Fruit fly (Drosophila melanogaster) whole organism, embryonic: ENCODE measurements around the gene fend.

Experiments
- CG1024 ChIP-seq: fragments of 200-800 bp; sonication (Bioruptor generic); IDR thresholded peaks from 2 replicates; pipeline ENCODE4 v1.3.6; 2022; ENCODE audit warnings: missing biosample characterization, missing genetic modification characterization
- CG1602 ChIP-seq: fragments of 200-800 bp; sonication (Bioruptor generic); optimal IDR thresholded peaks from 3 replicates; lab custom pipeline; 2016; ENCODE audit warnings: missing biosample characterization, missing genetic modification characterization
- CG16813 ChIP-seq: fragments of 200-800 bp; sonication (Bioruptor generic); IDR thresholded peaks from 3 replicates; pipeline ENCODE4 v1.3.6; 2022; ENCODE audit warnings: missing biosample characterization, missing genetic modification characterization; ENCODE audit not compliant: partially characterized antibody
- CG1792 ChIP-seq: fragments of 200-800 bp; sonication (Bioruptor generic); optimal IDR thresholded peaks from 2 replicates; lab custom pipeline; 2016; ENCODE audit warnings: missing biosample characterization, missing genetic modification characterization
- CG42726 ChIP-seq: fragments of 200-800 bp; sonication (Bioruptor generic); IDR thresholded peaks from 2 replicates; pipeline ENCODE4 v1.3.6; 2022; ENCODE audit warnings: missing biosample characterization, missing genetic modification characterization; ENCODE audit not compliant: partially characterized antibody
- CG4404 ChIP-seq: fragments of 200-800 bp; sonication (Bioruptor generic); IDR thresholded peaks from 2 replicates; pipeline ENCODE4 v1.3.6; 2022; ENCODE audit warnings: missing biosample characterization, missing genetic modification characterization
- CG5180 ChIP-seq: fragments of 200-800 bp; sonication (Bioruptor generic); optimal IDR thresholded peaks from 3 replicates; lab custom pipeline; 2017; ENCODE audit warnings: missing biosample characterization, missing genetic modification characterization, mild to moderate bottlenecking, moderate library complexity, missing genetic modification reagents
- CG6689 ChIP-seq: fragments of 200-800 bp; sonication (Bioruptor generic); IDR thresholded peaks from 2 replicates; pipeline ENCODE4 v1.3.6; 2022; ENCODE audit warnings: missing biosample characterization, missing genetic modification characterization
- CG7963 ChIP-seq: fragments of 200-800 bp; sonication (Bioruptor generic); IDR thresholded peaks from 3 replicates; pipeline ENCODE4 v1.3.6; 2022; ENCODE audit warnings: missing biosample characterization, missing genetic modification characterization; ENCODE audit not compliant: partially characterized antibody
- CG7987 ChIP-seq: fragments of 200-800 bp; sonication (Bioruptor generic); optimal IDR thresholded peaks from 2 replicates; lab custom pipeline; 2018; ENCODE audit warnings: missing biosample characterization, mild to moderate bottlenecking, missing genetic modification characterization, moderate library complexity
- CG8281 ChIP-seq: fragments of 200-800 bp; sonication (Bioruptor generic); optimal IDR thresholded peaks from 2 replicates; lab custom pipeline; 2018; ENCODE audit warnings: missing biosample characterization, mild to moderate bottlenecking, missing genetic modification characterization, moderate library complexity
- CG8290 ChIP-seq, 3 experiments: fragments of 200-800 bp; sonication (Bioruptor generic); optimal IDR thresholded peaks; 2 replicates each; lab custom pipeline; 2016 to 2019; ENCODE audit warnings: missing biosample characterization in 3 of 3, missing genetic modification characterization in 3 of 3, mild to moderate bottlenecking in 2 of 3, moderate library complexity in 1 of 3
- CG8765 ChIP-seq: fragments of 200-800 bp; sonication (Bioruptor generic); IDR thresholded peaks from 2 replicates; pipeline ENCODE4 v1.3.6; 2022; ENCODE audit warnings: missing biosample characterization, missing genetic modification characterization
- CG9797 ChIP-seq: fragments of 200-800 bp; sonication (Bioruptor generic); optimal IDR thresholded peaks from 3 replicates; lab custom pipeline; 2018; ENCODE audit warnings: missing biosample characterization, mild to moderate bottlenecking, missing genetic modification characterization
- Doc2 ChIP-seq: fragments of 200-800 bp; sonication (Bioruptor generic); IDR thresholded peaks from 2 replicates; pipeline ENCODE4 v1.3.6; 2022; ENCODE audit warnings: missing biosample characterization, missing genetic modification characterization
- Drgx ChIP-seq: fragments of 200-800 bp; sonication (Bioruptor generic); IDR thresholded peaks from 2 replicates; pipeline ENCODE4 v1.3.6; 2022; ENCODE audit warnings: missing biosample characterization, missing genetic modification characterization
- E2f2 ChIP-seq: fragments of 200-800 bp; sonication (Bioruptor generic); IDR thresholded peaks from 2 replicates; pipeline ENCODE4 v1.3.6; 2022; ENCODE audit warnings: missing biosample characterization, missing genetic modification characterization
- Fer1 ChIP-seq: fragments of 200-800 bp; sonication (Bioruptor generic); optimal IDR thresholded peaks from 2 replicates; lab custom pipeline; 2017; ENCODE audit warnings: missing biosample characterization, mild to moderate bottlenecking, missing genetic modification characterization
- H15 ChIP-seq: fragments of 200-800 bp; sonication (Bioruptor generic); IDR thresholded peaks from 3 replicates; pipeline ENCODE4 v1.3.6; 2022; ENCODE audit warnings: missing biosample characterization, missing genetic modification characterization
- HLHmδ ChIP-seq: fragments of 200-800 bp; sonication (Bioruptor generic); optimal IDR thresholded peaks from 2 replicates; lab custom pipeline; 2018; ENCODE audit warnings: missing biosample characterization, mild to moderate bottlenecking, missing genetic modification characterization, moderate library complexity
- HmgD ChIP-seq: fragments of 200-800 bp; sonication (Bioruptor generic); optimal IDR thresholded peaks from 3 replicates; lab custom pipeline; 2016; ENCODE audit warnings: missing biosample characterization, missing genetic modification characterization
- Med ChIP-seq: fragments of 200-800 bp; sonication (Bioruptor generic); peaks from one replicate; lab custom pipeline; 2016; ENCODE audit warnings: missing biosample characterization, missing genetic modification characterization, mild to moderate bottlenecking, inconsistent platforms, moderate library complexity
- Meics ChIP-seq: fragments of 200-800 bp; sonication (Bioruptor generic); optimal IDR thresholded peaks from 2 replicates; lab custom pipeline; 2017; ENCODE audit warnings: missing biosample characterization, mild to moderate bottlenecking, missing genetic modification characterization
- Pdp1 ChIP-seq, 2 experiments: fragments of 200-800 bp; sonication (Bioruptor generic); optimal IDR thresholded peaks; 3 replicates each; lab custom pipeline; 2016; ENCODE audit warnings: missing biosample characterization in 2 of 2, missing genetic modification characterization in 2 of 2, mild to moderate bottlenecking in 1 of 2, moderate library complexity in 1 of 2
- Rx ChIP-seq: fragments of 200-800 bp; sonication (Bioruptor generic); IDR thresholded peaks from 2 replicates; pipeline ENCODE4 v1.3.6; 2022; ENCODE audit warnings: missing biosample characterization, missing genetic modification characterization
- Sry-β ChIP-seq: fragments of 200-800 bp; sonication (Bioruptor generic); optimal IDR thresholded peaks from 2 replicates; lab custom pipeline; 2018; ENCODE audit warnings: missing biosample characterization, mild to moderate bottlenecking, missing genetic modification characterization, moderate library complexity
- Stat92E ChIP-seq, 3 experiments: fragments of >200 bp in 2 of 3; fragments of 200-800 bp in 1 of 3; sonication (Bioruptor generic) in 1 of 3; optimal IDR thresholded peaks; 2 replicates each; lab custom pipeline; 2017 to 2019; ENCODE audit warnings: missing biosample characterization in 3 of 3, missing genetic modification characterization in 3 of 3, mild to moderate bottlenecking in 1 of 3, moderate library complexity in 1 of 3
- Trl ChIP-seq, 3 experiments: fragments of >200 bp in 2 of 3; fragments of 200-800 bp in 1 of 3; sonication (Bioruptor generic) in 1 of 3; optimal IDR thresholded peaks; 2 replicates in 1 of 3; 3 replicates in 2 of 3; lab custom pipeline; 2016 to 2017; ENCODE audit warnings: missing biosample characterization in 1 of 3, missing genetic modification characterization in 1 of 3
- Xbp1 ChIP-seq: fragments of 200-800 bp; sonication (Bioruptor generic); optimal IDR thresholded peaks from 3 replicates; lab custom pipeline; 2016; ENCODE audit warnings: missing biosample characterization, mild to moderate bottlenecking, missing genetic modification characterization
- ab ChIP-seq: fragments of 200-800 bp; sonication (Bioruptor generic); optimal IDR thresholded peaks from 2 replicates; lab custom pipeline; 2016; ENCODE audit warnings: missing biosample characterization, missing genetic modification characterization
- abd-A ChIP-seq: fragments of 200-800 bp; sonication (Bioruptor generic); optimal IDR thresholded peaks from 3 replicates; lab custom pipeline; 2019; ENCODE audit warnings: missing biosample characterization, mild to moderate bottlenecking, missing genetic modification characterization, moderate library complexity
- ac ChIP-seq: fragments of 200-800 bp; sonication (Bioruptor generic); optimal IDR thresholded peaks from 3 replicates; lab custom pipeline; 2017; ENCODE audit warnings: missing biosample characterization, mild to moderate bottlenecking, missing genetic modification characterization
- ap ChIP-seq: fragments of 200-800 bp; sonication (Bioruptor generic); IDR thresholded peaks from 2 replicates; pipeline ENCODE4 v1.3.6; 2022; ENCODE audit warnings: missing biosample characterization, missing genetic modification characterization
- cad ChIP-seq: fragments of >200 bp; optimal IDR thresholded peaks from 2 replicates; lab custom pipeline; 2017; ENCODE audit warnings: missing biosample characterization, missing genetic modification characterization
- cg ChIP-seq: fragments of 200-800 bp; sonication (Bioruptor generic); optimal IDR thresholded peaks from 3 replicates; lab custom pipeline; 2019; ENCODE audit warnings: missing biosample characterization, mild to moderate bottlenecking, missing genetic modification characterization, moderate library complexity
- danr ChIP-seq: fragments of 200-800 bp; sonication (Bioruptor generic); IDR thresholded peaks from 2 replicates; pipeline ENCODE4 v1.3.6; 2022; ENCODE audit warnings: missing biosample characterization, missing genetic modification characterization
- dysf ChIP-seq: fragments of 200-800 bp; sonication (Bioruptor generic); IDR thresholded peaks from 3 replicates; pipeline ENCODE4 v1.3.6; 2022; ENCODE audit warnings: missing biosample characterization, missing genetic modification characterization
- gem ChIP-seq: fragments of 200-800 bp; sonication (Bioruptor generic); optimal IDR thresholded peaks from 2 replicates; lab custom pipeline; 2019; ENCODE audit warnings: missing biosample characterization, mild to moderate bottlenecking, missing genetic modification characterization, moderate library complexity
- gsb-n ChIP-seq: fragments of 200-800 bp; sonication (Bioruptor generic); optimal IDR thresholded peaks from 3 replicates; lab custom pipeline; 2018; ENCODE audit warnings: missing biosample characterization, mild to moderate bottlenecking, missing genetic modification characterization
- kni ChIP-seq: fragments of 200-800 bp; sonication (Bioruptor generic); optimal IDR thresholded peaks from 3 replicates; lab custom pipeline; 2017; ENCODE audit warnings: mild to moderate bottlenecking, missing biosample characterization, missing genetic modification reagents, missing genetic modification characterization
- maf-S ChIP-seq: fragments of 200-800 bp; sonication (Bioruptor generic); optimal IDR thresholded peaks from 2 replicates; lab custom pipeline; 2016; ENCODE audit warnings: missing biosample characterization, missing genetic modification characterization
- pros ChIP-seq: fragments of 200-800 bp; sonication (Bioruptor generic); optimal IDR thresholded peaks from 3 replicates; lab custom pipeline; 2019; ENCODE audit warnings: missing biosample characterization, mild to moderate bottlenecking, missing genetic modification characterization, moderate library complexity
- sens ChIP-seq: fragments of 200-800 bp; sonication (Bioruptor generic); peaks from one replicate; lab custom pipeline; 2016; ENCODE audit warnings: missing biosample characterization, missing genetic modification characterization
- tll ChIP-seq, 2 experiments: fragments of 200-800 bp in 1 of 2; fragments of >200 bp in 1 of 2; sonication (Bioruptor generic) in 1 of 2; optimal IDR thresholded peaks; 2 replicates each; lab custom pipeline; 2017 to 2019; ENCODE audit warnings: missing biosample characterization in 2 of 2, missing genetic modification characterization in 2 of 2, mild to moderate bottlenecking in 1 of 2, moderate library complexity in 1 of 2
- trem ChIP-seq: fragments of 200-800 bp; optimal IDR thresholded peaks from 3 replicates; lab custom pipeline; 2019; ENCODE audit warnings: missing biosample characterization, mild to moderate bottlenecking, missing genetic modification characterization, moderate library complexity
- zf30C ChIP-seq: fragments of 200-800 bp; sonication (Bioruptor generic); optimal IDR thresholded peaks from 3 replicates; lab custom pipeline; 2018; ENCODE audit warnings: missing biosample characterization, mild to moderate bottlenecking, missing genetic modification characterization

fend gene

DNA sequence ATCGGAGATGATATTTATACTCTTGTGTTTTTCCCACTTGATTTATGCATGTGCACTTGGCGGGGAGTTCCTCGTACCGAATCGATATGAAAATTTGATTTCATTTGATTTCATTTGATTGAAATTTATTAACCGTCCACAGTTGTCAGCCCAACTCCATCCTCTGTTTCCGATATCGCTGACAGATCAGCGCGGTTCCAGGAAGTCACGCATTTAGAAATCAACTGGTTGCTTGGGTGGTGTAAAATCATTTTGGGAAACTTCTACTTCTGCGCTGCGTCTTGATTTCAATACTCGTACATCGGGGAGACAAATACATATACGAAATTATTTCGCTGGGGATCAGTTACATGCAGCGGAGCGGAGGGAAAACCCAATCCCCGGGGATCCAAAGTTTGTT lies 3.4 kb downstream of the fend start:
- no peak for TF ChIP-seq CG16813 (GFP tag; lab: Robert Waterston, UW)
- peak; percentile 2 for TF ChIP-seq cg (GFP tag; lab: Kevin White, UChicago)
- peak in 1 of 3 experiments; percentile 91 for TF ChIP-seq Stat92E (GFP tag; optimal IDR thresholded peaks at IDR 0.05; lab: Kevin White, UChicago)
- no peak for TF ChIP-seq Doc2 (GFP tag; lab: Robert Waterston, UW)

DNA sequence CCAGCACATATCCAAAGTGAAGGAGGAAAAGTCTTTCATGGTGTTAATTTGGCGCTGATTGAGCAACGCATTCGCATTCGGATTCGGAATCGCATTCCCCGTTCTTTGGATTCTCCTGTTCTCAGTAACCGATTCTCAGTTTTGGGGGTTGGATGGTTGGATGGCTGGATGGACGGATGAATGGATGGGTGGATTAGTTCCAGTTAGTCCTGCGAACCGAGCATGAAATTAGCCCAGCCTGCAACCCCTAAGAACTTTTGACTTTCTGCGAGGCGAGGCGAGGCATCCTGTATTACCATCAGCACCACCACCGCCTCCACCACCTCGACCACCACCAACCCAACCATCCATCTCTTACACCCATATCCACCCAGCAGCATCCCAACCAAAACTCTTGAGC lies 4.7 kb downstream of the fend start:
- no peak for TF ChIP-seq CG9797 (GFP tag; lab: Kevin White, UChicago)
- TF ChIP-seq pros: peak; percentile 91
- peak; percentile 78 for TF ChIP-seq gsb-n (tag; lab: Kevin White, UChicago)
- TF ChIP-seq Trl (optimal IDR thresholded peaks at IDR 0.05; lab: Kevin White, UChicago): no peak
- no peak for TF ChIP-seq Trl (GFP tag; optimal IDR thresholded peaks at IDR 0.05; lab: Kevin White, UChicago)
- TF ChIP-seq abd-A: peak; percentile 11
- TF ChIP-seq Fer1 (GFP tag; lab: Kevin White, UChicago): no peak
- peak; percentile 11 for TF ChIP-seq kni (GFP tag; lab: Kevin White, UChicago)
- peak; percentile 85 for TF ChIP-seq CG8281 (tag; lab: Kevin White, UChicago)
- no peak for TF ChIP-seq CG7987 (GFP tag; lab: Kevin White, UChicago)
- no peak for TF ChIP-seq ab (GFP tag; lab: Kevin White, UChicago)
- no peak for TF ChIP-seq CG1792 (GFP tag; lab: Kevin White, UChicago)
- peak; percentile 53 for TF ChIP-seq CG5180 (GFP tag; lab: Kevin White, UChicago)
- peak; percentile 14 for TF ChIP-seq Med
- TF ChIP-seq Doc2 (GFP tag; lab: Robert Waterston, UW): no peak

DNA sequence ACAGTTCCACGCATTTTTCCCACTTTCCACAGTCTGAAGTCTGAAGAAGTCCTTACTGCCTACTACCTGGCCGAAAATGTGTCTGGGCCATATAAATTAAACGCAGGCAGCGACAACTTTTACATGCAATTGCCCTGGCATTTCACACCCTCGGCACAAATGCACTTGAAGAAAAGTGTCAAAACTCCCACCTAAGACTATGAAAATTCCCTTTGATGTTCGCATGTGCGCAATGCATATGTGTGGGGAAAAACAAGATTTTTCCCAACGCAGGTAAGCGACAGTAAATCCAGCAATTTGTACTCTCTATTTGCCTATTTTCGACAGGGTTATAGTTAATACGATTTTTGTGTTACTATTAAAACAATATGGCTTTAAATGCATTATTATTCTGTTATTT lies 5.5 kb downstream of the fend start:
- TF ChIP-seq Pdp1 (GFP tag; optimal IDR thresholded peaks at IDR 0.05; lab: Kevin White, UChicago): no peak
- no peak for TF ChIP-seq Sry-β (GFP tag; lab: Kevin White, UChicago)
- TF ChIP-seq CG6689: no peak
- no peak for TF ChIP-seq CG7963
- peak in 1 of 2 experiments; percentile 81 for TF ChIP-seq tll (GFP tag; optimal IDR thresholded peaks at IDR 0.05; lab: Kevin White, UChicago)
- peak; percentile 9 for TF ChIP-seq gem (tag; lab: Kevin White, UChicago)
- TF ChIP-seq CG8765 (GFP tag; lab: Robert Waterston, UW): no peak
- TF ChIP-seq Rx (GFP tag; lab: Robert Waterston, UW): no peak
- no peak for TF ChIP-seq CG1024 (GFP tag; lab: Robert Waterston, UW)
- TF ChIP-seq HLHmδ (GFP tag; lab: Kevin White, UChicago): no peak
- TF ChIP-seq ap (GFP tag; lab: Robert Waterston, UW): no peak
- no peak for TF ChIP-seq CG42726 (GFP tag; lab: Robert Waterston, UW)
- TF ChIP-seq CG8290 (GFP tag; optimal IDR thresholded peaks at IDR 0.05; lab: Kevin White, UChicago): no peak
- no peak for TF ChIP-seq CG8290 (tag; optimal IDR thresholded peaks at IDR 0.05; lab: Kevin White, UChicago)
- TF ChIP-seq Drgx (GFP tag; lab: Robert Waterston, UW): no peak
- no peak for TF ChIP-seq H15
- no peak for TF ChIP-seq pros
- no peak for TF ChIP-seq Xbp1 (GFP tag; lab: Kevin White, UChicago)
- peak; percentile 35 for TF ChIP-seq Med
- no peak for TF ChIP-seq gsb-n (tag; lab: Kevin White, UChicago)
- no peak for TF ChIP-seq dysf (GFP tag; lab: Robert Waterston, UW)
- TF ChIP-seq E2f2 (GFP tag; lab: Robert Waterston, UW): no peak
- TF ChIP-seq HmgD (GFP tag; lab: Kevin White, UChicago): no peak
- TF ChIP-seq CG1602: no peak
- TF ChIP-seq CG4404 (GFP tag; lab: Robert Waterston, UW): no peak
- no peak for TF ChIP-seq Meics
- peak; percentile 73 for TF ChIP-seq zf30C (GFP tag; lab: Kevin White, UChicago)
- TF ChIP-seq maf-S: no peak
- no peak for TF ChIP-seq danr (GFP tag; lab: Robert Waterston, UW)
- TF ChIP-seq sens: no peak
- peak; percentile 81 for TF ChIP-seq cad
- no peak for TF ChIP-seq ac (GFP tag; lab: Kevin White, UChicago)
- no peak for TF ChIP-seq trem
